Worm (Caenorhabditis elegans) whole organism, young adult: Measurements from ENCODE around the gene F40F8.3.

Source experiments
- B0261.1 ChIP-seq: sonication (generic microtip); optimal IDR thresholded peaks from 2 replicates; lab custom pipeline; 2016; ENCODE audit warnings: mild to moderate bottlenecking, missing genetic modification characterization, moderate library complexity, missing compliant biosample characterization
- C06A6.2 ChIP-seq: fragments of 200-800 bp; sonication (Bioruptor generic); conservative IDR thresholded peaks from 2 replicates; pipeline ENCODE4 v1.3.6; 2022; ENCODE audit warnings: missing genetic modification characterization, missing compliant biosample characterization
- C17E4.6 ChIP-seq: fragments of 200-800 bp; sonication (Bioruptor generic); IDR thresholded peaks from 2 replicates; pipeline ENCODE4 v1.3.6; 2022; ENCODE audit warnings: missing genetic modification reagents, missing genetic modification characterization, missing compliant biosample characterization
- F33H1.4 ChIP-seq: fragments of 200-800 bp; sonication (Bioruptor generic); IDR thresholded peaks from 2 replicates; pipeline ENCODE4 v1.3.6; 2022; ENCODE audit warnings: missing genetic modification reagents, missing genetic modification characterization, missing compliant biosample characterization
- F49E8.2 ChIP-seq: sonication (generic microtip); optimal IDR thresholded peaks from 3 replicates; lab custom pipeline; 2017; ENCODE audit warnings: missing genetic modification characterization, mild to moderate bottlenecking, missing compliant biosample characterization, antibody characterized with exemption, moderate library complexity; ENCODE audit not compliant: insufficient read depth
- K11D2.4 ChIP-seq: fragments of 200-800 bp; sonication (Bioruptor generic); IDR thresholded peaks from 2 replicates; pipeline ENCODE4 v1.3.6; 2022; ENCODE audit warnings: missing genetic modification reagents, missing genetic modification characterization, missing compliant biosample characterization
- Y67H2A.10 ChIP-seq: fragments of 200-800 bp; sonication (Bioruptor generic); conservative IDR thresholded peaks from 2 replicates; pipeline ENCODE4 v1.3.6; 2022; ENCODE audit warnings: missing genetic modification reagents, missing genetic modification characterization, missing compliant biosample characterization
- Y79H2A.3 ChIP-seq: fragments of 200-800 bp; sonication (Bioruptor generic); conservative IDR thresholded peaks from 2 replicates; pipeline ENCODE4 v1.3.6; 2022; ENCODE audit warnings: missing genetic modification reagents, missing genetic modification characterization, missing compliant biosample characterization
- ZK185.1 ChIP-seq: sonication (generic microtip); optimal IDR thresholded peaks from 2 replicates; lab custom pipeline; 2016; ENCODE audit warnings: mild to moderate bottlenecking, missing genetic modification characterization, missing compliant biosample characterization; ENCODE audit not compliant: poor library complexity, severe bottlenecking
- ama-1 ChIP-seq, 3 experiments: fragments of 150-350 bp in 1 of 3; sonication (generic microtip) in 2 of 3; optimal IDR thresholded peaks; 2 replicates each; lab custom pipeline; 2014 to 2018; ENCODE audit warnings: missing biosample characterization in 2 of 3, missing genetic modification characterization in 2 of 3, missing genetic modification reagents in 2 of 3
- atf-7 ChIP-seq: sonication (generic microtip); optimal IDR thresholded peaks from 2 replicates; lab custom pipeline; 2017; ENCODE audit warnings: mild to moderate bottlenecking, missing genetic modification characterization, missing compliant biosample characterization
- attf-6 ChIP-seq: fragments of 200-800 bp; sonication (Bioruptor generic); IDR thresholded peaks from 2 replicates; pipeline ENCODE4 v1.3.6; 2022; ENCODE audit warnings: missing genetic modification reagents, missing genetic modification characterization, missing compliant biosample characterization
- cebp-1 ChIP-seq, 2 experiments: fragments of 200-800 bp in 1 of 2; sonication (Bioruptor generic) in 1 of 2; sonication (generic microtip) in 1 of 2; IDR thresholded peaks in 1 of 2; optimal IDR thresholded peaks in 1 of 2; 2 replicates each; pipeline versions ENCODE4 v1.3.6 to Lab custom; 2017 to 2022; ENCODE audit warnings: missing compliant biosample characterization in 2 of 2, missing genetic modification characterization in 2 of 2, mild to moderate bottlenecking in 1 of 2, missing genetic modification reagents in 1 of 2, moderate library complexity in 1 of 2
- ceh-27 ChIP-seq: fragments of 200-800 bp; sonication (Bioruptor generic); optimal IDR thresholded peaks from 2 replicates; lab custom pipeline; 2018; ENCODE audit warnings: mild to moderate bottlenecking, missing genetic modification characterization, moderate library complexity, missing compliant biosample characterization
- ceh-58 ChIP-seq: fragments of 200-800 bp; sonication (Bioruptor generic); IDR thresholded peaks from 2 replicates; pipeline ENCODE4 v1.3.6; 2022; ENCODE audit warnings: missing genetic modification characterization, missing compliant biosample characterization
- dpl-1 ChIP-seq: fragments of 150-350 bp; optimal IDR thresholded peaks from 2 replicates; lab custom pipeline; 2014; ENCODE audit warnings: missing biosample characterization, missing genetic modification reagents, missing genetic modification characterization
- ets-4 ChIP-seq: fragments of 200-800 bp; sonication (Bioruptor generic); optimal IDR thresholded peaks from 2 replicates; lab custom pipeline; 2018; ENCODE audit warnings: mild to moderate bottlenecking, missing genetic modification characterization, missing compliant biosample characterization
- gei-17 ChIP-seq: fragments of 200-800 bp; sonication (Bioruptor generic); optimal IDR thresholded peaks from 2 replicates; lab custom pipeline; 2018; ENCODE audit warnings: mild to moderate bottlenecking, missing genetic modification characterization, missing compliant biosample characterization
- hmg-1.2 ChIP-seq: fragments of 200-800 bp; sonication (Bioruptor generic); IDR thresholded peaks from 2 replicates; pipeline ENCODE4 v1.3.6; 2022; ENCODE audit warnings: missing genetic modification reagents, missing genetic modification characterization, missing compliant biosample characterization
- lag-1 ChIP-seq: fragments of 200-800 bp; sonication (Bioruptor generic); IDR thresholded peaks from 2 replicates; pipeline ENCODE4 v1.3.6; 2022; ENCODE audit warnings: missing genetic modification reagents, missing genetic modification characterization, missing compliant biosample characterization
- let-526 ChIP-seq: fragments of 200-800 bp; sonication (Bioruptor generic); IDR thresholded peaks from 2 replicates; pipeline ENCODE4 v1.3.6; 2022; ENCODE audit warnings: missing genetic modification reagents, missing genetic modification characterization, missing compliant biosample characterization
- let-607 ChIP-seq, 2 experiments: fragments of 200-800 bp in 1 of 2; sonication (Bioruptor generic) in 1 of 2; sonication (generic microtip) in 1 of 2; optimal IDR thresholded peaks; 2 replicates each; lab custom pipeline; 2016 to 2018; ENCODE audit warnings: mild to moderate bottlenecking in 2 of 2, missing compliant biosample characterization in 2 of 2, missing genetic modification characterization in 2 of 2, moderate library complexity in 2 of 2, missing genotype in 1 of 2
- madf-10 ChIP-seq: sonication (generic microtip); optimal IDR thresholded peaks from 2 replicates; lab custom pipeline; 2016; ENCODE audit warnings: mild to moderate bottlenecking, missing genetic modification characterization, missing compliant biosample characterization
- madf-3 ChIP-seq: fragments of 200-800 bp; sonication (Bioruptor generic); IDR thresholded peaks from 2 replicates; pipeline ENCODE4 v1.3.6; 2022; ENCODE audit warnings: missing genetic modification reagents, missing genetic modification characterization, missing compliant biosample characterization
- mcd-1 ChIP-seq: fragments of 200-800 bp; sonication (Bioruptor generic); IDR thresholded peaks from 2 replicates; pipeline ENCODE4 v1.3.6; 2022; ENCODE audit warnings: missing genetic modification reagents, missing genetic modification characterization, missing compliant biosample characterization
- nfyb-1 ChIP-seq: fragments of 200-800 bp; sonication (Bioruptor generic); IDR thresholded peaks from 2 replicates; pipeline ENCODE4 v1.3.6; 2022; ENCODE audit warnings: missing genetic modification reagents, missing genetic modification characterization, missing compliant biosample characterization
- nhr-80 ChIP-seq: sonication (generic microtip); optimal IDR thresholded peaks from 2 replicates; lab custom pipeline; 2016; ENCODE audit warnings: missing genetic modification characterization, missing compliant biosample characterization
- rec-8 ChIP-seq, 2 experiments: sonication (generic microtip); optimal IDR thresholded peaks; 2 replicates each; lab custom pipeline; 2016; ENCODE audit warnings: mild to moderate bottlenecking in 2 of 2, missing genetic modification characterization in 2 of 2, missing genetic modification reagents in 2 of 2, missing genotype in 2 of 2, missing biosample characterization in 1 of 2, missing compliant biosample characterization in 1 of 2, moderate library complexity in 1 of 2
- sptf-2 ChIP-seq: fragments of 200-800 bp; sonication (Bioruptor generic); optimal IDR thresholded peaks from 2 replicates; lab custom pipeline; 2018; ENCODE audit warnings: mild to moderate bottlenecking, missing genetic modification characterization, missing compliant biosample characterization
- tbx-9 ChIP-seq: sonication (generic microtip); optimal IDR thresholded peaks from 2 replicates; lab custom pipeline; 2016; ENCODE audit warnings: borderline replicate concordance, missing genetic modification characterization, inconsistent platforms, missing compliant biosample characterization
- tlf-1 ChIP-seq: fragments of 200-800 bp; sonication (Bioruptor generic); optimal IDR thresholded peaks from 2 replicates; lab custom pipeline; 2018; ENCODE audit warnings: mild to moderate bottlenecking, missing genetic modification characterization, missing compliant biosample characterization
- zfh-2 ChIP-seq: fragments of 200-800 bp; sonication (Bioruptor generic); conservative IDR thresholded peaks from 2 replicates; pipeline ENCODE4 v1.3.6; 2022; ENCODE audit warnings: missing genetic modification reagents, missing genetic modification characterization, missing compliant biosample characterization
- ztf-28 ChIP-seq: fragments of 200-800 bp; sonication (Bioruptor generic); IDR thresholded peaks from 2 replicates; pipeline ENCODE4 v1.3.6; 2022; ENCODE audit warnings: missing genetic modification reagents, missing genetic modification characterization, missing compliant biosample characterization

F40F8.3 gene

ce11 chrII:11170495-11170894 lies 41.4 kb downstream of the F40F8.3 start:
- peak; percentile 65 for TF ChIP-seq mcd-1 (GFP tag; lab: Robert Waterston, UW)
- TF ChIP-seq, all 124 proteins: peak for 1; not testable (repeated sequence) for 123

ce11 chrII:11175347-11175746 lies 46.3 kb downstream of the F40F8.3 start:
- no peak for TF ChIP-seq attf-6 (GFP tag; lab: Robert Waterston, UW)
- no peak for TF ChIP-seq rec-8 (tag; optimal IDR thresholded peaks at IDR 0.05; lab: Kevin White, UChicago)
- no peak for TF ChIP-seq Y67H2A.10 (GFP tag; lab: Robert Waterston, UW)
- no peak for TF ChIP-seq ztf-28 (GFP tag; lab: Robert Waterston, UW)
- no peak for TF ChIP-seq madf-10
- no peak for TF ChIP-seq C17E4.6
- peak; percentile 59 for TF ChIP-seq mcd-1 (GFP tag; lab: Robert Waterston, UW)
- no peak for TF ChIP-seq F49E8.2 (tag; lab: Kevin White, UChicago)
- no peak for TF ChIP-seq C06A6.2 (GFP tag; lab: Robert Waterston, UW)
- no peak for TF ChIP-seq nfyb-1
- no peak for TF ChIP-seq B0261.1 (tag; lab: Kevin White, UChicago)
- TF ChIP-seq let-607 (tag; optimal IDR thresholded peaks at IDR 0.05; lab: Kevin White, UChicago), result peak in 1 of 2 experiments; percentile 74
- no peak for TF ChIP-seq sptf-2 (GFP tag; lab: Kevin White, UChicago)
- TF ChIP-seq lag-1, result no peak
- no peak for TF ChIP-seq tbx-9 (tag; lab: Kevin White, UChicago)
- TF ChIP-seq gei-17 (GFP tag; lab: Kevin White, UChicago), result no peak
- TF ChIP-seq, all 124 proteins: peak for 2

ce11 chrII:11176441-11176840 lies 47.4 kb downstream of the F40F8.3 start:
- TF ChIP-seq ceh-27 (GFP tag; lab: Kevin White, UChicago) (no peak), nhr-80 (tag; lab: Kevin White, UChicago) (no peak), atf-7 (tag; lab: Kevin White, UChicago) (no peak), ZK185.1 (tag; lab: Kevin White, UChicago) (no peak), F33H1.4 (no peak), dpl-1 (GFP tag; lab: Kevin White, UChicago) (no peak), ceh-58 (GFP tag; lab: Robert Waterston, UW) (no peak), madf-3 (GFP tag; lab: Robert Waterston, UW) (no peak), mcd-1 (GFP tag; lab: Robert Waterston, UW) (peak; percentile 36; the same call in 1 of the 2 replicates), ztf-28 (GFP tag; lab: Robert Waterston, UW) (no peak), K11D2.4 (0 out of 2 replicates have a peak, but pooled peaks have one; percentile 18), ama-1 (optimal IDR thresholded peaks at IDR 0.05; lab: Kevin White, UChicago) (no peak), ama-1 (GFP tag; optimal IDR thresholded peaks at IDR 0.05; lab: Kevin White, UChicago) (no peak), hmg-1.2 (GFP tag; lab: Robert Waterston, UW) (no peak), ets-4 (GFP tag; lab: Kevin White, UChicago) (no peak), zfh-2 (GFP tag; lab: Robert Waterston, UW) (no peak), Y79H2A.3 (no peak), let-526 (GFP tag; lab: Robert Waterston, UW) (no peak), cebp-1 (GFP tag; IDR thresholded peaks at IDR 0.05; lab: Robert Waterston, UW) (peak; percentile 53; the same call in 1 of the 2 replicates), cebp-1 (tag; optimal IDR thresholded peaks at IDR 0.05; lab: Kevin White, UChicago) (peak; percentile 69), tlf-1 (GFP tag; lab: Kevin White, UChicago) (no peak)
- TF ChIP-seq, all 124 proteins: peak for 3
